Fruit fly (Drosophila melanogaster): ENCODE results near the gene CG9701.

CG9701 gene

dm6 chr3L:16779704-16780173, 46.4 kb downstream of the CG9701 start, which contains the start of the genes mus302 and CG9705 (continued):
- TF ChIP-seq Adf1 (GFP tag; IDR thresholded peaks at IDR 0.05) (no peak), ERR (GFP tag; optimal IDR thresholded peaks at IDR 0.05) (no peak), h (optimal IDR thresholded peaks at IDR 0.05) (no peak), Xrp1 (GFP tag; IDR thresholded peaks at IDR 0.05) (peak; percentile 45; the same call in 1 of the 2 replicates), her (GFP tag; optimal IDR thresholded peaks at IDR 0.05) (no peak), zf30C (GFP tag; optimal IDR thresholded peaks at IDR 0.05) (no peak), Hr78 (GFP tag; optimal IDR thresholded peaks at IDR 0.05) (no peak), dpn (GFP tag; optimal IDR thresholded peaks at IDR 0.05) (peak; percentile 8 to 56), Hmx (GFP tag; optimal IDR thresholded peaks at IDR 0.05) (no peak), oc (tag; optimal IDR thresholded peaks at IDR 0.05) (no peak), Fer2 (tag; optimal IDR thresholded peaks at IDR 0.05) (peak; percentile 38), CG7987 (GFP tag; optimal IDR thresholded peaks at IDR 0.05) (no peak), CG43689 (GFP tag; IDR thresholded peaks at IDR 0.05) (no peak), CG16779 (GFP tag; IDR thresholded peaks at IDR 0.05) (no peak), amos (GFP tag; IDR thresholded peaks at IDR 0.05; ENCODE audit: partially characterized antibody) (peak; percentile 56), fd64A (GFP tag; optimal IDR thresholded peaks at IDR 0.05) (no peak), Optix (GFP tag; IDR thresholded peaks at IDR 0.05) (no peak), sqz (GFP tag; optimal IDR thresholded peaks at IDR 0.05) (no peak), tna (GFP tag; IDR thresholded peaks at IDR 0.05; ENCODE audit: partially characterized antibody) (no peak), H15 (GFP tag; IDR thresholded peaks at IDR 0.05) (0 out of 3 replicates have a peak, but pooled peaks have one; percentile 26), kay (GFP tag; optimal IDR thresholded peaks at IDR 0.05) (no peak), Dll (GFP tag; IDR thresholded peaks at IDR 0.05; ENCODE audit: partially characterized antibody) (peak; percentile 84), psq (GFP tag; optimal IDR thresholded peaks at IDR 0.05) (no peak), CG18476 (GFP tag; optimal IDR thresholded peaks at IDR 0.05) (peak; percentile 20), CG2712 (tag; optimal IDR thresholded peaks at IDR 0.05) (peak; percentile 73), CG14860 (GFP tag; IDR thresholded peaks at IDR 0.05; ENCODE audit: partially characterized antibody) (peak; percentile 61), Lhr (GFP tag; optimal IDR thresholded peaks at IDR 0.05) (peak; percentile 61), HHEX (GFP tag; optimal IDR thresholded peaks at IDR 0.05) (no peak), pb (GFP tag; optimal IDR thresholded peaks at IDR 0.05) (no peak), hth (optimal IDR thresholded peaks at IDR 0.05) (no peak), Dip2 (GFP tag; IDR thresholded peaks at IDR 0.05) (no peak), Atf3 (GFP tag; optimal IDR thresholded peaks at IDR 0.05) (no peak), cad (GFP tag; optimal IDR thresholded peaks at IDR 0.05) (no peak), fd96Cb (tag; optimal IDR thresholded peaks at IDR 0.05) (peak; percentile 0), dmrt11E (tag; optimal IDR thresholded peaks at IDR 0.05) (peak; percentile 60), Trl (optimal IDR thresholded peaks at IDR 0.05) (no peak), Trl (GFP tag; optimal IDR thresholded peaks at IDR 0.05) (no peak), CG6175 (GFP tag; IDR thresholded peaks at IDR 0.05) (no peak), vvl (GFP tag; IDR thresholded peaks at IDR 0.05) (peak; percentile 55; the same call in 1 of the 2 replicates), CG8944 (GFP tag; optimal IDR thresholded peaks at IDR 0.05) (no peak), NC2β (GFP tag; optimal IDR thresholded peaks at IDR 0.05) (no peak), CG8388 (GFP tag; optimal IDR thresholded peaks at IDR 0.05) (peak; percentile 46), CG32532 (GFP tag; IDR thresholded peaks at IDR 0.05) (peak; percentile 49), CG3726 (GFP tag; IDR thresholded peaks at IDR 0.05) (no peak), MBD-R2 (GFP tag; IDR thresholded peaks at IDR 0.05) (no peak; the same call in 1 of the 2 replicates), CG11247 (GFP tag; IDR thresholded peaks at IDR 0.05) (no peak), gsb-n (tag; optimal IDR thresholded peaks at IDR 0.05) (no peak), corto (GFP tag; optimal IDR thresholded peaks at IDR 0.05) (no peak), CG6765 (GFP tag; optimal IDR thresholded peaks at IDR 0.05) (no peak), lov (optimal IDR thresholded peaks at IDR 0.05) (no peak), lov (GFP tag; IDR thresholded peaks at IDR 0.05) (no peak), caup (GFP tag; optimal IDR thresholded peaks at IDR 0.05; ENCODE audit: severe bottlenecking) (no peak)
